Fruit fly (Drosophila melanogaster) ovary, adult (tissue): ENCODE results near the gene CG31467.

ENCODE experiments used
- CG17801 ChIP-seq: fragments of 200-800 bp; optimal IDR thresholded peaks from 2 replicates; lab custom pipeline; 2019; ENCODE audit warnings: missing biosample characterization, mild to moderate bottlenecking, missing genetic modification characterization, moderate library complexity; ENCODE audit not compliant: partially characterized antibody

CG31467 gene

dm6 chr3R:10706763-10707162 is at the start of gene CG31467, which contains the start of gene CG14684:
CG31467 (minus strand) TSS chr3R:10706863.
CG14684 (plus strand) TSS chr3R:10706974.
- TF ChIP-seq CG17801 (GFP tag; lab: Kevin White, UChicago) = no peak

dm6 chr3R:10755534-10755933 is 48.9 kb upstream of the CG31467 start, which contains the start of gene CG14691:
CG14691 (minus strand) TSS chr3R:10755634.
- no peak for TF ChIP-seq CG17801 (GFP tag; lab: Kevin White, UChicago)

dm6 chr3R:10751061-10751460 is 44.4 kb upstream of the CG31467 start, which contains the start of gene TkR86C:
TkR86C (minus strand) TSS chr3R:10751228.
- TF ChIP-seq CG17801 (GFP tag; lab: Kevin White, UChicago) = no peak

dm6 chr3R:10747650-10748049 is 41.0 kb upstream of the CG31467 start:
- TF ChIP-seq CG17801 (GFP tag; lab: Kevin White, UChicago) = no peak

- TF ChIP-seq CG17801 (GFP tag; lab: Kevin White, UChicago) = no peak
Observed at dm6 chr3R:10735857-10736256, 29.2 kb upstream of the CG31467 start, which contains the start of gene tomboy20. tomboy20 (minus strand) TSS chr3R:10735957.

- no peak for TF ChIP-seq CG17801 (GFP tag; lab: Kevin White, UChicago)
Observed at dm6 chr3R:10726714-10727113, 20.1 kb upstream of the CG31467 start.

dm6 chr3R:10714498-10714897 is 7.8 kb upstream of the CG31467 start, which contains the start of gene CG4073:
CG4073 (plus strand) TSS chr3R:10714798.
- no peak for TF ChIP-seq CG17801 (GFP tag; lab: Kevin White, UChicago)

- no peak for TF ChIP-seq CG17801 (GFP tag; lab: Kevin White, UChicago)
Observed at dm6 chr3R:10711148-10711547, 4.5 kb upstream of the CG31467 start, which contains the start of gene CG14689. CG14689 (minus strand) TSS chr3R:10711248.

dm6 chr3R:10709264-10709663 is 2.6 kb upstream of the CG31467 start, which contains the start of gene CG31373:
CG31373 (minus strand) TSS chr3R:10709364.
- no peak for TF ChIP-seq CG17801 (GFP tag; lab: Kevin White, UChicago)

- TF ChIP-seq CG17801 (GFP tag; lab: Kevin White, UChicago) = no peak
Observed at dm6 chr3R:10708169-10708568, 1.5 kb upstream of the CG31467 start, which contains the start of gene CG31278. CG31278 (minus strand) TSS chr3R:10708340.

- no peak for TF ChIP-seq CG17801 (GFP tag; lab: Kevin White, UChicago)
Observed at dm6 chr3R:10704975-10705374, 1.7 kb downstream of the CG31467 start, which contains the start of gene CG31391. CG31391 (minus strand) TSS chr3R:10705075.

- TF ChIP-seq CG17801 (GFP tag; lab: Kevin White, UChicago) = no peak
Observed at dm6 chr3R:10700638-10701037, 6.0 kb downstream of the CG31467 start.

- no peak for TF ChIP-seq CG17801 (GFP tag; lab: Kevin White, UChicago)
Observed at dm6 chr3R:10699020-10699951, 7.4 kb downstream of the CG31467 start.

dm6 chr3R:10696371-10696777 is 10.3 kb downstream of the CG31467 start, which contains the start of the genes pug, CG14683 and CG46459:
pug (plus strand) TSS chr3R:10696534.
CG14683 (plus strand) TSS chr3R:10696647.
CG46459 (plus strand) TSS chr3R:10696647.
- no peak for TF ChIP-seq CG17801 (GFP tag; lab: Kevin White, UChicago)

dm6 chr3R:10688835-10689234 is 17.8 kb downstream of the CG31467 start:
- TF ChIP-seq CG17801 (GFP tag; lab: Kevin White, UChicago) = no peak
